Worm (Caenorhabditis elegans): Measurements from ENCODE around the gene str-33.

DNA sequence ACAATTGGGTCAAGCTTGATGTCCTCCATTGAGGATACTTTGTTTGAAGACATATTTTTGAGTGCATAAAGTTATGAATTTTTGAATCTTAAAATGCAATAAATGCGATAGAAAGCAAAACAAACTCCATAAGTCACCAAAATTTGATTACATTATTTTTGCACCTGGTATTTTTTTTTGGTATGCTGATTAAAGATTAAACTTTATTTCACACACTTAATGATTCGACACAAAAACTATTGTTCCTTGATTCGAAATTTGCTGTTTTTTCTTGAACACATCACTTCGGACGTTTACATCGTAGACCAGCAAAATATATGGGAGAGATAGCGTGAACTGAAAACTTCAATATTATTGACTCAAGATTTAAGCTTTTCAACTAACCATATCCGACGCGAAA lies 11.9 kb downstream of the str-33 start, which contains the start of gene srg-61:
- no peak for TF ChIP-seq zim-3 (tag; optimal IDR thresholded peaks at IDR 0.05)
- no peak for TF ChIP-seq hlh-12 (tag; optimal IDR thresholded peaks at IDR 0.05)
- TF ChIP-seq ets-4 (GFP tag; optimal IDR thresholded peaks at IDR 0.05) = no peak
- TF ChIP-seq fkh-3 (tag; optimal IDR thresholded peaks at IDR 0.05) = no peak
- no peak for TF ChIP-seq cebp-2 (GFP tag; IDR thresholded peaks at IDR 0.05)
- no peak for TF ChIP-seq egrh-3 (GFP tag; IDR thresholded peaks at IDR 0.05)
